Fruit fly (Drosophila melanogaster) whole organism, embryonic: Measurements from ENCODE around the gene a10.

Experiments used
- Atf3 ChIP-seq: fragments of 200-800 bp; sonication (Bioruptor generic); optimal IDR thresholded peaks from 3 replicates; lab custom pipeline; 2016; ENCODE audit warnings: missing biosample characterization, missing genetic modification characterization
- BEAF-32 ChIP-seq: fragments of 200-800 bp; sonication (Bioruptor generic); optimal IDR thresholded peaks from 3 replicates; lab custom pipeline; 2017; ENCODE audit warnings: missing biosample characterization, missing genetic modification characterization, mild to moderate bottlenecking, moderate library complexity, missing genetic modification reagents
- BtbVII ChIP-seq: fragments of 200-800 bp; sonication (Bioruptor generic); optimal IDR thresholded peaks from 3 replicates; lab custom pipeline; 2017; ENCODE audit warnings: missing biosample characterization, mild to moderate bottlenecking, missing genetic modification characterization
- CG10366 ChIP-seq: fragments of 200-800 bp; sonication (Bioruptor generic); IDR thresholded peaks from 2 replicates; pipeline ENCODE4 v1.3.6; 2022; ENCODE audit warnings: missing biosample characterization, missing genetic modification characterization
- CG11093 ChIP-seq: fragments of 200-800 bp; sonication (Bioruptor generic); IDR thresholded peaks from 3 replicates; pipeline ENCODE4 v1.3.6; 2022; ENCODE audit warnings: missing biosample characterization, missing genetic modification characterization
- CG11504 ChIP-seq: fragments of 200-800 bp; sonication (Bioruptor generic); optimal IDR thresholded peaks from 3 replicates; lab custom pipeline; 2019; ENCODE audit warnings: missing biosample characterization, mild to moderate bottlenecking, missing genetic modification characterization, moderate library complexity
- CG11695 ChIP-seq: fragments of 200-800 bp; sonication (Bioruptor generic); IDR thresholded peaks from 3 replicates; pipeline ENCODE4 v1.3.6; 2022; ENCODE audit warnings: missing biosample characterization, missing genetic modification characterization
- CG12104 ChIP-seq: fragments of 200-800 bp; sonication (Bioruptor generic); optimal IDR thresholded peaks from 3 replicates; lab custom pipeline; 2016; ENCODE audit warnings: missing biosample characterization, missing genetic modification characterization
- CG12299 ChIP-seq: fragments of 200-800 bp; sonication (Bioruptor generic); optimal IDR thresholded peaks from 2 replicates; lab custom pipeline; 2018; ENCODE audit warnings: missing biosample characterization, mild to moderate bottlenecking, missing genetic modification characterization
- CG13894 ChIP-seq: fragments of 200-800 bp; sonication (Bioruptor generic); optimal IDR thresholded peaks from 3 replicates; lab custom pipeline; 2018; ENCODE audit warnings: missing biosample characterization, mild to moderate bottlenecking, missing genetic modification characterization, moderate library complexity
- CG1792 ChIP-seq: fragments of 200-800 bp; sonication (Bioruptor generic); optimal IDR thresholded peaks from 2 replicates; lab custom pipeline; 2016; ENCODE audit warnings: missing biosample characterization, missing genetic modification characterization
- CG18599 ChIP-seq: fragments of 200-800 bp; sonication (Bioruptor generic); optimal IDR thresholded peaks from 3 replicates; lab custom pipeline; 2017; ENCODE audit warnings: missing biosample characterization, missing genetic modification characterization, mild to moderate bottlenecking, moderate library complexity, missing genetic modification reagents
- CG2202 ChIP-seq: fragments of 200-800 bp; sonication (Bioruptor generic); optimal IDR thresholded peaks from 2 replicates; lab custom pipeline; 2018; ENCODE audit warnings: missing biosample characterization, mild to moderate bottlenecking, missing genetic modification characterization
- CG34376 ChIP-seq: fragments of 200-800 bp; sonication (Bioruptor generic); optimal IDR thresholded peaks from 2 replicates; lab custom pipeline; 2018; ENCODE audit warnings: missing biosample characterization, mild to moderate bottlenecking, missing genetic modification characterization
- CG3726 ChIP-seq: fragments of 200-800 bp; sonication (Bioruptor generic); IDR thresholded peaks from 3 replicates; pipeline ENCODE4, ENCODE4 v1.3.6; 2022; ENCODE audit warnings: missing biosample characterization, missing genetic modification characterization
- CG5953 ChIP-seq: fragments of 200-800 bp; sonication (Bioruptor generic); IDR thresholded peaks from 2 replicates; pipeline ENCODE4 v1.3.6; 2022; ENCODE audit warnings: missing biosample characterization, missing genetic modification characterization
- CG6175 ChIP-seq: fragments of 200-800 bp; sonication (Bioruptor generic); IDR thresholded peaks from 3 replicates; pipeline ENCODE4 v1.3.6; 2022; ENCODE audit warnings: missing biosample characterization, missing genetic modification characterization
- CG7987 ChIP-seq: fragments of 200-800 bp; sonication (Bioruptor generic); optimal IDR thresholded peaks from 2 replicates; lab custom pipeline; 2018; ENCODE audit warnings: missing biosample characterization, mild to moderate bottlenecking, missing genetic modification characterization, moderate library complexity
- CG8765 ChIP-seq: fragments of 200-800 bp; sonication (Bioruptor generic); IDR thresholded peaks from 2 replicates; pipeline ENCODE4 v1.3.6; 2022; ENCODE audit warnings: missing biosample characterization, missing genetic modification characterization
- CoRest ChIP-seq: fragments of 200-800 bp; sonication (Bioruptor generic); optimal IDR thresholded peaks from 3 replicates; lab custom pipeline; 2018; ENCODE audit warnings: missing biosample characterization, mild to moderate bottlenecking, missing genetic modification characterization, moderate library complexity
- Dbx ChIP-seq: fragments of 200-800 bp; sonication (Bioruptor generic); IDR thresholded peaks from 3 replicates; pipeline ENCODE4 v1.3.6; 2022; ENCODE audit warnings: missing biosample characterization, missing genetic modification characterization
- Dref ChIP-seq: fragments of 200-800 bp; sonication (Bioruptor generic); IDR thresholded peaks from 2 replicates; pipeline ENCODE4 v1.3.6; 2022; ENCODE audit warnings: missing biosample characterization, missing genetic modification characterization
- HHEX ChIP-seq: fragments of 200-800 bp; sonication (Bioruptor generic); optimal IDR thresholded peaks from 3 replicates; lab custom pipeline; 2017; ENCODE audit warnings: missing biosample characterization, mild to moderate bottlenecking, missing genetic modification characterization, missing genetic modification reagents
- HLH3B ChIP-seq: fragments of 200-800 bp; sonication (Bioruptor generic); IDR thresholded peaks from 2 replicates; pipeline ENCODE4 v1.3.6; 2022; ENCODE audit warnings: missing biosample characterization, missing genetic modification characterization
- Jarid2 ChIP-seq: fragments of 200-800 bp; sonication (Bioruptor generic); optimal IDR thresholded peaks from 3 replicates; lab custom pipeline; 2017; ENCODE audit warnings: mild to moderate bottlenecking, missing biosample characterization, missing genetic modification reagents, missing genetic modification characterization
- Lim3 ChIP-seq: fragments of 200-800 bp; sonication (Bioruptor generic); IDR thresholded peaks from 2 replicates; pipeline ENCODE4 v1.3.6; 2022; ENCODE audit warnings: missing biosample characterization, missing genetic modification characterization
- Med ChIP-seq: fragments of 200-800 bp; sonication (Bioruptor generic); peaks from one replicate; lab custom pipeline; 2016; ENCODE audit warnings: missing biosample characterization, missing genetic modification characterization, mild to moderate bottlenecking, inconsistent platforms, moderate library complexity
- Neu2 ChIP-seq: fragments of 200-800 bp; sonication (Bioruptor generic); optimal IDR thresholded peaks from 3 replicates; lab custom pipeline; 2016; ENCODE audit warnings: missing biosample characterization, missing genetic modification characterization, borderline replicate concordance
- Nf-YB ChIP-seq: fragments of 200-800 bp; sonication (Bioruptor generic); optimal IDR thresholded peaks from 3 replicates; lab custom pipeline; 2019; ENCODE audit warnings: missing biosample characterization, mild to moderate bottlenecking, missing genetic modification characterization, moderate library complexity
- Sox102F ChIP-seq: fragments of 200-800 bp; sonication (Bioruptor generic); optimal IDR thresholded peaks from 2 replicates; lab custom pipeline; 2018; ENCODE audit warnings: missing biosample characterization, mild to moderate bottlenecking, missing genetic modification characterization, moderate library complexity
- Sry-δ ChIP-seq: fragments of 200-800 bp; sonication (Bioruptor generic); optimal IDR thresholded peaks from 2 replicates; lab custom pipeline; 2016; ENCODE audit warnings: missing biosample characterization, missing genetic modification characterization
- Trl ChIP-seq, 3 experiments: fragments of >200 bp in 2 of 3; fragments of 200-800 bp in 1 of 3; sonication (Bioruptor generic) in 1 of 3; optimal IDR thresholded peaks; 2 replicates in 1 of 3; 3 replicates in 2 of 3; lab custom pipeline; 2016 to 2017; ENCODE audit warnings: missing biosample characterization in 1 of 3, missing genetic modification characterization in 1 of 3
- ash1 ChIP-seq: fragments of 200-800 bp; sonication (Bioruptor generic); optimal IDR thresholded peaks from 2 replicates; lab custom pipeline; 2018; ENCODE audit warnings: missing biosample characterization, mild to moderate bottlenecking, missing genetic modification characterization
- cg ChIP-seq: fragments of 200-800 bp; sonication (Bioruptor generic); optimal IDR thresholded peaks from 3 replicates; lab custom pipeline; 2019; ENCODE audit warnings: missing biosample characterization, mild to moderate bottlenecking, missing genetic modification characterization, moderate library complexity
- crol ChIP-seq: fragments of 200-800 bp; sonication (Bioruptor generic); IDR thresholded peaks from 2 replicates; pipeline ENCODE4 v1.3.6; 2022; ENCODE audit warnings: missing biosample characterization, missing genetic modification characterization
- cwo ChIP-seq: fragments of 200-800 bp; sonication (Bioruptor generic); optimal IDR thresholded peaks from 3 replicates; lab custom pipeline; 2017; ENCODE audit warnings: missing biosample characterization, missing genetic modification characterization, mild to moderate bottlenecking, moderate library complexity, missing genetic modification reagents
- dysf ChIP-seq: fragments of 200-800 bp; sonication (Bioruptor generic); IDR thresholded peaks from 3 replicates; pipeline ENCODE4 v1.3.6; 2022; ENCODE audit warnings: missing biosample characterization, missing genetic modification characterization
- gem ChIP-seq: fragments of 200-800 bp; sonication (Bioruptor generic); optimal IDR thresholded peaks from 2 replicates; lab custom pipeline; 2019; ENCODE audit warnings: missing biosample characterization, mild to moderate bottlenecking, missing genetic modification characterization, moderate library complexity
- grn ChIP-seq: fragments of 200-800 bp; sonication (Bioruptor generic); optimal IDR thresholded peaks from 3 replicates; lab custom pipeline; 2017; ENCODE audit warnings: missing biosample characterization, missing genetic modification characterization
- ham ChIP-seq: fragments of 200-800 bp; sonication (Bioruptor generic); IDR thresholded peaks from 2 replicates; pipeline ENCODE4 v1.3.6; 2022; ENCODE audit warnings: missing biosample characterization, missing genetic modification characterization
- mirr ChIP-seq: fragments of 200-800 bp; sonication (Bioruptor generic); optimal IDR thresholded peaks from 3 replicates; lab custom pipeline; 2018; ENCODE audit warnings: missing biosample characterization, mild to moderate bottlenecking, missing genetic modification characterization
- nau ChIP-seq: fragments of 200-800 bp; sonication (Bioruptor generic); optimal IDR thresholded peaks from 3 replicates; lab custom pipeline; 2017; ENCODE audit warnings: missing biosample characterization, mild to moderate bottlenecking, missing genetic modification characterization, missing genetic modification reagents
- nmo ChIP-seq: fragments of 200-800 bp; sonication (Bioruptor generic); optimal IDR thresholded peaks from 2 replicates; lab custom pipeline; 2018; ENCODE audit warnings: missing biosample characterization, mild to moderate bottlenecking, missing genetic modification characterization, moderate library complexity
- rib ChIP-seq: fragments of 200-800 bp; sonication (Bioruptor generic); IDR thresholded peaks from 2 replicates; pipeline ENCODE4 v1.3.6; 2022; ENCODE audit warnings: missing biosample characterization, missing genetic modification characterization
- ro ChIP-seq: fragments of 200-800 bp; sonication (Bioruptor generic); IDR thresholded peaks from 2 replicates; pipeline ENCODE4 v1.3.6; 2022; ENCODE audit warnings: missing biosample characterization, missing genetic modification characterization
- sr ChIP-seq: fragments of 200-800 bp; sonication (Bioruptor generic); IDR thresholded peaks from 3 replicates; pipeline ENCODE4 v1.3.6; 2022; ENCODE audit warnings: missing biosample characterization, missing genetic modification characterization
- zen ChIP-seq: fragments of 200-800 bp; sonication (Bioruptor generic); optimal IDR thresholded peaks from 3 replicates; lab custom pipeline; 2018; ENCODE audit warnings: missing biosample characterization, mild to moderate bottlenecking, missing genetic modification characterization, moderate library complexity

a10 gene

dm6 chr3L:17003251-17004171 lies 20.0 kb downstream of the a10 start (continued):
- TF ChIP-seq BtbVII (GFP tag; lab: Kevin White, UChicago) (peak; percentile 57), Jarid2 (GFP tag; lab: Kevin White, UChicago) (peak; percentile 7), mirr (GFP tag; lab: Kevin White, UChicago) (peak; percentile 84), CG3726 (GFP tag; lab: Robert Waterston, UW) (0 out of 3 replicates have a peak, but pooled peaks have one; percentile 48), nau (GFP tag; lab: Kevin White, UChicago) (peak; percentile 48), CG2202 (tag; lab: Kevin White, UChicago) (no peak), CG1792 (GFP tag; lab: Kevin White, UChicago) (no peak), CG6175 (peak; percentile 28; the same call in 1 of the 3 replicates), CG7987 (GFP tag; lab: Kevin White, UChicago) (peak; percentile 48), CG5953 (GFP tag; lab: Robert Waterston, UW) (0 out of 2 replicates have a peak, but pooled peaks have one; percentile 4), ro (no peak), HHEX (GFP tag; lab: Kevin White, UChicago) (peak; percentile 15), Neu2 (GFP tag; lab: Kevin White, UChicago) (no peak), dysf (no peak), nmo (GFP tag; lab: Kevin White, UChicago) (no peak), Med (GFP tag; lab: Kevin White, UChicago) (peak; percentile 42), ash1 (GFP tag; lab: Kevin White, UChicago) (no peak), CG13894 (tag; lab: Kevin White, UChicago) (peak; percentile 77), HLH3B (GFP tag; lab: Robert Waterston, UW) (0 out of 2 replicates have a peak, but pooled peaks have one; percentile 15), Lim3 (GFP tag; lab: Robert Waterston, UW) (no peak), Nf-YB (GFP tag; lab: Kevin White, UChicago) (no peak), CG11695 (GFP tag; lab: Robert Waterston, UW) (peak; percentile 33; the same call in 2 of the 3 replicates), sr (GFP tag; lab: Robert Waterston, UW) (peak; percentile 59; the same call in 1 of the 3 replicates), CG8765 (no peak), CG11504 (tag; lab: Kevin White, UChicago) (no peak), ham (no peak), rib (peak; percentile 57), Dbx (GFP tag; lab: Robert Waterston, UW) (peak; percentile 74), CG10366 (GFP tag; lab: Robert Waterston, UW) (no peak), gem (tag; lab: Kevin White, UChicago) (peak; percentile 16), Sox102F (GFP tag; lab: Kevin White, UChicago) (peak; percentile 17), CG12104 (GFP tag; lab: Kevin White, UChicago) (peak; percentile 28), CG11093 (no peak), Dref (GFP tag; lab: Robert Waterston, UW) (no peak), Sry-δ (no peak), Trl (optimal IDR thresholded peaks at IDR 0.05; lab: Kevin White, UChicago) (peak in 1 of 2 experiments; percentile 21), Trl (GFP tag; optimal IDR thresholded peaks at IDR 0.05; lab: Kevin White, UChicago) (no peak), BEAF-32 (GFP tag; lab: Kevin White, UChicago) (no peak), CG34376 (peak; percentile 69), grn (GFP tag; lab: Kevin White, UChicago) (peak; percentile 90), CG18599 (GFP tag; lab: Kevin White, UChicago) (peak; percentile 12), CoRest (tag; lab: Kevin White, UChicago) (no peak), CG12299 (tag; lab: Kevin White, UChicago) (peak; percentile 11), crol (GFP tag; lab: Robert Waterston, UW) (peak; percentile 82), Atf3 (GFP tag; lab: Kevin White, UChicago) (no peak), zen (no peak), cwo (GFP tag; lab: Kevin White, UChicago) (peak; percentile 95), cg (GFP tag; lab: Kevin White, UChicago) (peak; percentile 13)
